Fruit fly (Drosophila melanogaster): ENCODE measurements around the gene Tango4.

The Tango4 gene

dm6 chrX:12004395-12004768 is 16.5 kb upstream of the Tango4 start (continued):
- no peak for TF ChIP-seq CG11456 (GFP tag; IDR thresholded peaks at IDR 0.05)
- TF ChIP-seq gfzf (GFP tag; optimal IDR thresholded peaks at IDR 0.05), result no peak
- peak; percentile 2; the same call in 1 of the 2 replicates for TF ChIP-seq Rfx (GFP tag; IDR thresholded peaks at IDR 0.05)
- TF ChIP-seq fd96Cb (tag; optimal IDR thresholded peaks at IDR 0.05), result peak; percentile 1
- TF ChIP-seq Myb (GFP tag; optimal IDR thresholded peaks at IDR 0.05), result no peak
- no peak for TF ChIP-seq CG10565 (GFP tag; optimal IDR thresholded peaks at IDR 0.05)
- TF ChIP-seq cwo (GFP tag; optimal IDR thresholded peaks at IDR 0.05), result no peak
- no peak for TF ChIP-seq pzg (GFP tag; optimal IDR thresholded peaks at IDR 0.05)
- TF ChIP-seq CG3726 (GFP tag; IDR thresholded peaks at IDR 0.05), result no peak
- peak; percentile 54 for TF ChIP-seq CG18262 (tag; optimal IDR thresholded peaks at IDR 0.05)
- no peak for TF ChIP-seq Mes4 (GFP tag; optimal IDR thresholded peaks at IDR 0.05)
- peak; percentile 61 for TF ChIP-seq CoRest (tag; optimal IDR thresholded peaks at IDR 0.05)
- peak; percentile 79 for TF ChIP-seq CG17361 (GFP tag; IDR thresholded peaks at IDR 0.05)
- TF ChIP-seq CG9215 (GFP tag; IDR thresholded peaks at IDR 0.05), result no peak
- TF ChIP-seq lola (GFP tag; optimal IDR thresholded peaks at IDR 0.05), result no peak
- peak; percentile 31 for TF ChIP-seq CG12104 (GFP tag; optimal IDR thresholded peaks at IDR 0.05)
- TF ChIP-seq lmd (GFP tag; IDR thresholded peaks at IDR 0.05), result 0 out of 2 replicates have a peak, but pooled peaks have one; percentile 5
- TF ChIP-seq CG6689 (GFP tag; IDR thresholded peaks at IDR 0.05), result peak; percentile 11; the same call in 1 of the 2 replicates
- no peak for TF ChIP-seq CG14667 (GFP tag; IDR thresholded peaks at IDR 0.05)
- peak; percentile 41 for TF ChIP-seq gem (tag; optimal IDR thresholded peaks at IDR 0.05)
- no peak for TF ChIP-seq lilli (GFP tag; optimal IDR thresholded peaks at IDR 0.05)
- peak; percentile 0 for TF ChIP-seq CG4424 (GFP tag; optimal IDR thresholded peaks at IDR 0.05)

dm6 chrX:12006678-12007441 is 14.0 kb upstream of the Tango4 start, which contains the start of gene CG1806:
TSS of gene CG1806 (plus strand) at chrX:12007176.
- TF ChIP-seq Doc2 (GFP tag; IDR thresholded peaks at IDR 0.05) (no peak), CG4404 (GFP tag; IDR thresholded peaks at IDR 0.05) (no peak), danr (GFP tag; IDR thresholded peaks at IDR 0.05) (no peak), Oaz (GFP tag; IDR thresholded peaks at IDR 0.05) (no peak), btn (GFP tag; optimal IDR thresholded peaks at IDR 0.05) (no peak), CG12219 (GFP tag; optimal IDR thresholded peaks at IDR 0.05) (no peak), CG7271 (tag; optimal IDR thresholded peaks at IDR 0.05) (no peak), CG10979 (tag; optimal IDR thresholded peaks at IDR 0.05) (no peak), Sry-β (GFP tag; optimal IDR thresholded peaks at IDR 0.05) (no peak), CG30431 (GFP tag; optimal IDR thresholded peaks at IDR 0.05) (no peak), CG1024 (GFP tag; IDR thresholded peaks at IDR 0.05) (no peak), CG9797 (GFP tag; optimal IDR thresholded peaks at IDR 0.05) (no peak), D19B (GFP tag; optimal IDR thresholded peaks at IDR 0.05) (no peak), tin (GFP tag; optimal IDR thresholded peaks at IDR 0.05) (no peak), CG17385 (GFP tag; optimal IDR thresholded peaks at IDR 0.05) (peak; percentile 35), lilli (GFP tag; optimal IDR thresholded peaks at IDR 0.05) (no peak), sqz (GFP tag; optimal IDR thresholded peaks at IDR 0.05) (peak; percentile 68), NC2β (GFP tag; optimal IDR thresholded peaks at IDR 0.05) (no peak), shn (GFP tag; optimal IDR thresholded peaks at IDR 0.05) (no peak), unc-4 (GFP tag; IDR thresholded peaks at IDR 0.05; ENCODE audit: partially characterized antibody) (peak; percentile 34; the same call in 1 of the 2 replicates), ind (GFP tag; optimal IDR thresholded peaks at IDR 0.05) (no peak), CG1792 (GFP tag; optimal IDR thresholded peaks at IDR 0.05) (no peak), CG9932 (GFP tag; IDR thresholded peaks at IDR 0.05) (0 out of 2 replicates have a peak, but pooled peaks have one; percentile 14), gsb (GFP tag; IDR thresholded peaks at IDR 0.05) (no peak), Trl (optimal IDR thresholded peaks at IDR 0.05) (peak; percentile 94 to 97), Trl (GFP tag; optimal IDR thresholded peaks at IDR 0.05) (peak; percentile 54), HmgZ (tag; optimal IDR thresholded peaks at IDR 0.05) (no peak), mam (GFP tag; optimal IDR thresholded peaks at IDR 0.05) (no peak), E2f1 (GFP tag; IDR thresholded peaks at IDR 0.05) (no peak), trem (tag; optimal IDR thresholded peaks at IDR 0.05) (no peak)

All from whole organism, embryonic.